Fruit fly (Drosophila melanogaster): Measurements from ENCODE around the gene CG11052.

DNA sequence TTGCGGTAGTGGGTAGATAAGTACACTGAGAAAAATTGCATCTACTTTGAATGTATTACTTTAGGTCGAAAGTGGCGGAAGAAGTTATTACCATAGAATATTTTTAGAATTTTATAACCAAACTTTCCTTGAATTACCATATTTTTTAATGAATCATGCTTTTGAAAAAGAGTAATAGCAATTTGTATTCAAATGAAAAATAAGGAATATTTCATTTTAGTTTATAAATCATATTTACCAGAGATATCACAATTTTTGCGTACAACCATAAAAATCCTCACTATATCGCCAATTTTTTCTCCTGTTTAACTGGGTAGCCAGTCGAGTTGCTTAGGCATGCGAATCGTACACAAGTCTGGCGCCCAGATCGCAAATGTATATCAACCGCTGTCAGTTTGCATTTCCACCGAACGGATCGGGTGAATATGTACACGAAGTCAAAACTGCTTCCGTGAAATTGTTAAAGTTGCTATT lies 39.4 kb downstream of the CG11052 start:
- TF ChIP-seq Blimp-1 (GFP tag; optimal IDR thresholded peaks at IDR 0.05) (no peak), pdm3 (GFP tag; optimal IDR thresholded peaks at IDR 0.05) (peak; percentile 72), CG6276 (GFP tag; optimal IDR thresholded peaks at IDR 0.05) (peak; percentile 87), topi (GFP tag; optimal IDR thresholded peaks at IDR 0.05) (peak; percentile 78), CG7368 (GFP tag; optimal IDR thresholded peaks at IDR 0.05) (peak; percentile 60), esn (GFP tag; optimal IDR thresholded peaks at IDR 0.05) (peak; percentile 73)

All from whole organism, prepupa.